Fruit fly (Drosophila melanogaster) whole organism, wandering third instar larva: ENCODE results near the gene Ice2.

Experiments
- Myc ChIP-seq: fragments of >200 bp; optimal IDR thresholded peaks from 2 replicates; lab custom pipeline; 2017
- h ChIP-seq: fragments of 200-800 bp; sonication (Bioruptor generic); optimal IDR thresholded peaks from 3 replicates; lab custom pipeline; 2016; ENCODE audit warnings: missing biosample characterization, mild to moderate bottlenecking, missing genetic modification characterization

- TF ChIP-seq Myc (lab: Kevin White, UChicago) (no peak), h (GFP tag; lab: Kevin White, UChicago) (peak; percentile 27)
Observed at dm6 chr3R:21176663-21177145, 46.7 kb downstream of the Ice2 start.
